Fruit fly (Drosophila melanogaster) whole organism, larva: ENCODE results near the gene CG34265.
A peak's percentile ranks its signal among the peaks of the same experiment; 100 is the strongest.

ENCODE experiments used
- noc ChIP-seq: fragments of 200-800 bp; sonication (Bioruptor generic); optimal IDR thresholded peaks from 3 replicates; lab custom pipeline; 2019; ENCODE audit warnings: missing biosample characterization, mild to moderate bottlenecking, missing genetic modification characterization, moderate library complexity

Gene CG34265

dm6 chr3L:3304740-3305139, 36.5 kb downstream of the CG34265 start:
- TF ChIP-seq noc (tag; lab: Kevin White, UChicago), result no peak

- no peak for TF ChIP-seq noc (tag; lab: Kevin White, UChicago)
Measured at dm6 chr3L:3305430-3305829, 37.2 kb downstream of the CG34265 start.

dm6 chr3L:3306515-3306914, 38.3 kb downstream of the CG34265 start:
- TF ChIP-seq noc (tag; lab: Kevin White, UChicago), result peak; percentile 83

dm6 chr3L:3307593-3307992, 39.3 kb downstream of the CG34265 start:
- no peak for TF ChIP-seq noc (tag; lab: Kevin White, UChicago)

- peak; percentile 49 for TF ChIP-seq noc (tag; lab: Kevin White, UChicago)
Measured at dm6 chr3L:3308676-3309613, 40.7 kb downstream of the CG34265 start.

- TF ChIP-seq noc (tag; lab: Kevin White, UChicago), result no peak
Measured at dm6 chr3L:3314049-3314448, 45.8 kb downstream of the CG34265 start, which contains the start of gene Drsl2. TSS of gene Drsl2 (plus strand) at chr3L:3314349.

dm6 chr3L:3314696-3315095, 46.4 kb downstream of the CG34265 start, which contains the start of gene Drsl3:
TSS of gene Drsl3 (plus strand) at chr3L:3314996.
- TF ChIP-seq noc (tag; lab: Kevin White, UChicago), result no peak

dm6 chr3L:3315288-3315687, 47.0 kb downstream of the CG34265 start, which contains the start of gene Drsl4:
TSS of gene Drsl4 (plus strand) at chr3L:3315620.
- no peak for TF ChIP-seq noc (tag; lab: Kevin White, UChicago)

- no peak for TF ChIP-seq noc (tag; lab: Kevin White, UChicago)
Measured at dm6 chr3L:3316441-3316840, 48.2 kb downstream of the CG34265 start, which contains the start of gene Drsl5. TSS of gene Drsl5 (plus strand) at chr3L:3316781.
